Worm (Caenorhabditis elegans) whole organism, L3 larva: ENCODE measurements around the gene srw-11.
A peak's percentile ranks its signal among the peaks of the same experiment; 100 is the strongest.
"Not testable (repeated sequence)": the region's sequence is repeated elsewhere in the genome, so short reads cannot be mapped to it uniquely, and the experiment has no call there.

Source experiments
- ceh-82 ChIP-seq: fragments of 150-350 bp; optimal IDR thresholded peaks from 2 replicates; lab custom pipeline; 2014; ENCODE audit warnings: missing biosample characterization, missing genetic modification characterization
- ceh-9 ChIP-seq: sonication (generic microtip); optimal IDR thresholded peaks from 2 replicates; lab custom pipeline; 2018; ENCODE audit warnings: missing biosample characterization, missing genetic modification characterization
- daf-12 ChIP-seq: fragments of 150-350 bp; optimal IDR thresholded peaks from 2 replicates; lab custom pipeline; 2014; ENCODE audit warnings: missing biosample characterization, missing genetic modification reagents, missing genetic modification characterization
- egl-27 ChIP-seq: sonication (generic microtip); optimal IDR thresholded peaks from 4 replicates; lab custom pipeline; 2017; ENCODE audit warnings: missing biosample characterization, missing genetic modification reagents, missing genetic modification characterization
- egl-5 ChIP-seq: fragments of 150-350 bp; optimal IDR thresholded peaks from 2 replicates; lab custom pipeline; 2017; ENCODE audit warnings: missing biosample characterization, missing genetic modification reagents, missing genetic modification characterization, inconsistent platforms
- elt-1 ChIP-seq: fragments of 150-350 bp; optimal IDR thresholded peaks from 2 replicates; lab custom pipeline; 2014; ENCODE audit warnings: missing biosample characterization, missing genetic modification characterization
- elt-2 ChIP-seq: sonication (generic microtip); optimal IDR thresholded peaks from 2 replicates; lab custom pipeline; 2016; ENCODE audit warnings: missing genetic modification reagents, mild to moderate bottlenecking, missing genetic modification characterization, missing compliant biosample characterization
- elt-3 ChIP-seq, 3 experiments: fragments of 150-350 bp in 1 of 3; sonication (generic microtip) in 2 of 3; optimal IDR thresholded peaks; 2 replicates in 2 of 3; 4 replicates in 1 of 3; lab custom pipeline; 2014 to 2017; ENCODE audit warnings: missing biosample characterization in 3 of 3, missing genetic modification characterization in 3 of 3
- fkh-2 ChIP-seq: fragments of 150-350 bp; optimal IDR thresholded peaks from 2 replicates; lab custom pipeline; 2014; ENCODE audit warnings: missing biosample characterization, missing genetic modification reagents, missing genetic modification characterization
- hmg-11 ChIP-seq: sonication (generic microtip); optimal IDR thresholded peaks from 2 replicates; lab custom pipeline; 2016; ENCODE audit warnings: missing genetic modification characterization, missing compliant biosample characterization
- jun-1 ChIP-seq: fragments of 150-350 bp; optimal IDR thresholded peaks from 2 replicates; lab custom pipeline; 2014; ENCODE audit warnings: missing biosample characterization, missing genetic modification reagents, missing genetic modification characterization
- lin-15B ChIP-seq: fragments of 150-350 bp; optimal IDR thresholded peaks from 2 replicates; lab custom pipeline; 2014; ENCODE audit warnings: missing biosample characterization, missing genetic modification characterization
- lsy-12 ChIP-seq: sonication (generic microtip); optimal IDR thresholded peaks from 2 replicates; lab custom pipeline; 2016; ENCODE audit warnings: mild to moderate bottlenecking, missing genetic modification characterization, missing compliant biosample characterization
- nfya-1 ChIP-seq: sonication (generic microtip); optimal IDR thresholded peaks from 2 replicates; lab custom pipeline; 2017; ENCODE audit warnings: missing genetic modification characterization, mild to moderate bottlenecking, missing compliant biosample characterization, antibody characterized with exemption, moderate library complexity; ENCODE audit not compliant: insufficient read depth
- nhr-11 ChIP-seq: fragments of 150-350 bp; optimal IDR thresholded peaks from 2 replicates; lab custom pipeline; 2014; ENCODE audit warnings: missing biosample characterization, missing genetic modification characterization
- nhr-12 ChIP-seq: fragments of 150-350 bp; optimal IDR thresholded peaks from 2 replicates; lab custom pipeline; 2014; ENCODE audit warnings: missing biosample characterization, missing genetic modification characterization
- nhr-23 ChIP-seq: fragments of 150-350 bp; optimal IDR thresholded peaks from 2 replicates; lab custom pipeline; 2014; ENCODE audit warnings: missing biosample characterization, missing genetic modification reagents, missing genetic modification characterization
- nhr-237 ChIP-seq: fragments of 150-350 bp; optimal IDR thresholded peaks from 2 replicates; lab custom pipeline; 2014; ENCODE audit warnings: missing biosample characterization, missing genetic modification characterization
- nhr-25 ChIP-seq: sonication (generic microtip); optimal IDR thresholded peaks from 2 replicates; lab custom pipeline; 2017; ENCODE audit warnings: missing biosample characterization, missing genetic modification characterization
- nhr-28 ChIP-seq: fragments of 150-350 bp; optimal IDR thresholded peaks from 2 replicates; lab custom pipeline; 2014; ENCODE audit warnings: missing biosample characterization, missing genetic modification characterization
- nhr-43 ChIP-seq: sonication (generic microtip); optimal IDR thresholded peaks from 2 replicates; lab custom pipeline; 2016; ENCODE audit warnings: mild to moderate bottlenecking, missing genetic modification characterization, missing compliant biosample characterization; ENCODE audit not compliant: poor library complexity, severe bottlenecking
- nhr-67 ChIP-seq: fragments of 150-350 bp; optimal IDR thresholded peaks from 2 replicates; lab custom pipeline; 2014; ENCODE audit warnings: missing biosample characterization, missing genetic modification characterization
- nhr-77 ChIP-seq: fragments of 150-350 bp; optimal IDR thresholded peaks from 2 replicates; lab custom pipeline; 2014; ENCODE audit warnings: missing biosample characterization, missing genetic modification characterization
- sea-2 ChIP-seq: fragments of 150-350 bp; sonication (generic microtip); optimal IDR thresholded peaks from 4 replicates; lab custom pipeline; 2014; ENCODE audit warnings: missing biosample characterization, missing genetic modification reagents, missing genetic modification characterization
- snpc-4 ChIP-seq: fragments of 150-350 bp; optimal IDR thresholded peaks from 2 replicates; lab custom pipeline; 2014; ENCODE audit warnings: missing biosample characterization, missing genetic modification characterization
- tbx-2 ChIP-seq: sonication (generic microtip); optimal IDR thresholded peaks from 2 replicates; lab custom pipeline; 2016; ENCODE audit warnings: mild to moderate bottlenecking, missing genetic modification characterization, missing compliant biosample characterization
- unc-39 ChIP-seq: sonication (generic microtip); optimal IDR thresholded peaks from 4 replicates; lab custom pipeline; 2017; ENCODE audit warnings: missing biosample characterization, missing genetic modification characterization
- zag-1 ChIP-seq: fragments of 150-350 bp; optimal IDR thresholded peaks from 2 replicates; lab custom pipeline; 2014; ENCODE audit warnings: missing biosample characterization, missing genetic modification characterization
- ztf-4 ChIP-seq: fragments of 150-350 bp; optimal IDR thresholded peaks from 2 replicates; lab custom pipeline; 2014; ENCODE audit warnings: missing biosample characterization, missing genetic modification characterization

srw-11 gene

DNA sequence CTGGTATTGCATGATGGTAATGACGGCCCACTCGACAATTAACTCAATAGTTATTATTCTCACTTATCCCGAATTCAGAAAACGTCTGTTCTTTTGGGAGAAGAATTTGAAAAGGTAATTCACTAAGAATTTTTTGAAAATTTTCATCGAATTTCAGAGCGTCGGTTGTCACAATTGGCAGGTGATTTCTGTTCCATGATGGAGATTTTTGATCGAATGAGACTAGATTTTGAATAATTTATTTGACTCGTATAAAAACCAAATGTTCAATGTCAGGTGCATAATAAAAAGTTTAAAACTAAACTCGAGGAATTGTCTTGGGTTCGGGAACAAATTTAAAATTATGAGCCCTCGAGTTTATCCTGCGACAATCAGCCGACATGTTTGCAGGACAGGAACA, 23.4 kb downstream of the srw-11 start, which contains the start of gene sri-25:
TSS of gene sri-25 (plus strand) at position 301 of the 400 bp plus-strand sequence.
- TF ChIP-seq nhr-12 (tag; lab: Kevin White, UChicago) (no peak), lsy-12 (tag; lab: Kevin White, UChicago) (no peak), tbx-2 (no peak), jun-1 (tag; lab: Kevin White, UChicago) (no peak)

DNA sequence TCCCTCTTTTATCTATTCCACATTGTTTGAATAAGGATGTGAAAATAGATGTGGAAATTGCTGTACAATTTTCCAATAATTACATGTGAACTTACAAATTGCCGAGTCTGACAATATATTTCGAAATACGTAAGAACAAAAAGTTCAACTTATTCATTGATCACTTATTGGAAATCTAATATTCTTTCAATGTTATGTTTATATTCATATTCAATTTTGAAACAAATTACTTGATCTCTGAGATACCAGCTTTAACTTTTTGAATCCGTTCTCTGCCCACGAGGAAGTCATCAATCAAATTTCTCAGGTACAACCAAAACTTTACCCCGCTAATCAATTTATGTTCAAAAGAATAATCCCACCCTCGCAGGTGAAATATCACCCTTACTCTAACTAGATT, 24.9 kb downstream of the srw-11 start, which contains the start of gene sri-26:
TSS of gene sri-26 (plus strand) at position 301 of the 400 bp plus-strand sequence.
- TF ChIP-seq nhr-43 (tag; lab: Kevin White, UChicago); nhr-67 (tag; lab: Kevin White, UChicago); hmg-11: not testable (repeated sequence)

DNA sequence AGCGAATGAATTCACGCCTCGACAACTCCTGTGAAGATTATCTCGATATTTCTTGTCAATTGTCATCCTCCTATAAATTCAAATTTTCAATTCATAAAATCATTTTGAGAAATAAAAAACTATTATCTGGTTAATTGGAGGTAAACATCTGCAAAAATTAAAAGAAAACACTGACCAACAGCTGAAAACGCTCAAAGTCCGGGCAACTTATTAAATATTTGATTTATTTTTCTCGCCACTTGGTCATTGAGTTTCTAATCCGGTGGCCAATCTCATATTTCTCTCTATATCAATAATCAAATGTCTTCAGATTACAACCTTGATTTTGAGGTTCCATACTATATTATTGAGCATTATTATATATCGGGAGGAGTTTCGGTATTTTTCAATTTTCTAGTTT, 28.2 kb downstream of the srw-11 start, which contains the start of gene sri-24:
TSS of gene sri-24 (plus strand) at position 301 of the 400 bp plus-strand sequence.
- TF ChIP-seq jun-1 (tag; lab: Kevin White, UChicago); zag-1; elt-3 (tag; optimal IDR thresholded peaks at IDR 0.05; lab: Kevin White, UChicago): not testable (repeated sequence)

DNA sequence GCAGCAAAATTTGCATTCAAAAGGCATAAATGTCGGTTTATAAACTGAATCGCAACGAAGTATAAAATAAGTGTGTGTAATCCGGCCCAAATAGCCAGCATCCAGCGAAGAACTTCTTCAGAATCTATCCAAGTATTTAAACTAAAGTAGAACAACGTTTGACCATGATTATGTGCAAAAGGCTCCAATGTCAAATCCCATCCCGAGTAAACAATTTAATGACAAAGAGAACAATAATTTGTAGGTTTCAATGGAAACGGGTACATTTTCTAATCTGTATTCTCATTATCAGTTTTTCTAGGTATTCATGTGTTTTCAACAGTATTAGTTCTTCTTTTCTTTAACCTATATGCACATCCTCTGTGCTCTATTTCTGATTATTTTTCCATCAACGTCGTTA, 32.4 kb downstream of the srw-11 start, which contains the start of gene C41G6.12:
TSS of gene C41G6.12 (minus strand) at position 101 of the 400 bp plus-strand sequence.
- TF ChIP-seq snpc-4, lin-15B, egl-5 (tag; lab: Kevin White, UChicago): not testable (repeated sequence)
- TF ChIP-seq, all 47 proteins: peak for 0; not testable (repeated sequence) for 47

DNA sequence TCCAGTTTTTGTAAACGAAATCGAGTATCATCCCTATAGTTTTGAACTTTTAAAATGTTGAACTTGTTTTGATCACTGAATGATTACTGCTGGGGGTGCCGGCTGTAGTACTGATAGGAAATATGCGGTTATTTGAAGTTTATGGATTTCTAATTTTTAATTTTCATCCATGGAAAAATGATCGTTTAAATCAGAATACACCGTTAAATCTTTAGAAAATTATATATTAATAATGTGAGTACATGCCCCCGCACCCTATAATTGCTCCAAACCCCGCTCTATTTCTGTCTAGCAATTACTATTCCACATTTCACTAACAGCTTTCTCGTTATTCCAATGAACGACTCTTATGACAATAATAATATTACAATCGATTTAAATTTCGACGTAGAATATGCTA, 40.3 kb downstream of the srw-11 start, which contains the start of gene Y75B12B.10:
TSS of gene Y75B12B.10 (plus strand) at position 301 of the 400 bp plus-strand sequence.
- TF ChIP-seq sea-2 (GFP tag; lab: Kevin White, UChicago) (no peak), nhr-77 (tag; lab: Kevin White, UChicago) (no peak), nhr-25 (tag; lab: Kevin White, UChicago) (no peak), nhr-23 (no peak), nhr-11 (no peak), jun-1 (tag; lab: Kevin White, UChicago) (no peak), egl-27 (no peak), nhr-237 (tag; lab: Kevin White, UChicago) (no peak), elt-3 (tag; optimal IDR thresholded peaks at IDR 0.05; lab: Kevin White, UChicago) (no peak), ztf-4 (tag; lab: Kevin White, UChicago) (no peak), lin-15B (tag; lab: Kevin White, UChicago) (no peak), nhr-12 (tag; lab: Kevin White, UChicago) (no peak), nfya-1 (tag; lab: Kevin White, UChicago) (no peak), elt-2 (tag; lab: Kevin White, UChicago) (no peak), fkh-2 (tag; lab: Kevin White, UChicago) (no peak)

DNA sequence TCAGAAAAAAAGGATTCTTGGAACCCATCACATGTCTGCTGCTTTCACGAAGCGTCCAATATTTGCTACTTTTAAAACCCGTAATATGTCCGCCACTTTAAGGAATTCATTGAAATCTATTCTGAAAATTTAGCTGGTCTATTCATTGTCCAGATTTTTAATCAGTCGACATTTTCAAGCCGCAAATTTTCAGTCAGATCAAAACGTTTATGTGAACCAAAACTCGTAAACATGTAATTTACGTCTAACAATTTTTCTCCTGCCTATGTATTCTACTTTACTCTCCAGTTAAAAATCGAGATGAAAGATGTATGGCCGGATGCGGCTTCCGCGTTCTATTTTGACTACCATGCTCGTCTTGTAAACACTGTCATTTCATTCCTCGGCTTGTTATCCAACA, 42.2 kb downstream of the srw-11 start, which contains the start of gene srw-1:
TSS of gene srw-1 (plus strand) at position 301 of the 400 bp plus-strand sequence.
- no peak for TF ChIP-seq elt-3 (tag; optimal IDR thresholded peaks at IDR 0.05; lab: Kevin White, UChicago)
- TF ChIP-seq elt-2 (tag; lab: Kevin White, UChicago): peak; percentile 1

DNA sequence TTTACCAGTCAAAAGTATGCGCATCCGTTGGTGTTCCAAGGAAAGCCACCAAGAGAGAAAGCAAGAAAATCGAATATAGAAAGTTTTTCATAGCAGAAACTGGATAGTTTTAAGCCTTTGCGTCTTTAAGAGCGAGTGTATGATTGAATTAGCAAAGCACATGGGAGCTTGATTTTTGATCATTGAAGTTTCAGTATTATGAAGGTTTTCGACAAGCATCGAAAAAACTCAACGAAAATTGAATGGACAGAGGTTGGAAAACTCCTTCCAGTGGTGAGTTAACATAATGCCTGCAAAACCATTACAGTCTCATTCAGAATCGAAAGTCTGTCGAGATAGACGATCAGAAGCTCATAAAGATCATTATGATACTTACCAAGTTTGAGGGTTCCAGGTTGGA, 46.2 kb downstream of the srw-11 start, which contains the start of gene Y75B12B.13:
TSS of gene Y75B12B.13 (minus strand) at position 101 of the 400 bp plus-strand sequence.
- no peak for TF ChIP-seq elt-2 (tag; lab: Kevin White, UChicago)
- TF ChIP-seq daf-12: no peak
- no peak for TF ChIP-seq egl-27
- no peak for TF ChIP-seq nhr-12 (tag; lab: Kevin White, UChicago)
- TF ChIP-seq nhr-237 (tag; lab: Kevin White, UChicago): no peak
- no peak for TF ChIP-seq nhr-25 (tag; lab: Kevin White, UChicago)
- TF ChIP-seq ceh-82 (tag; lab: Kevin White, UChicago): no peak
- no peak for TF ChIP-seq unc-39 (tag; lab: Kevin White, UChicago)
- TF ChIP-seq elt-3 (tag; optimal IDR thresholded peaks at IDR 0.05; lab: Kevin White, UChicago): no peak
- TF ChIP-seq fkh-2 (tag; lab: Kevin White, UChicago): no peak
- no peak for TF ChIP-seq nhr-43 (tag; lab: Kevin White, UChicago)
- no peak for TF ChIP-seq ztf-4 (tag; lab: Kevin White, UChicago)
- no peak for TF ChIP-seq ceh-9 (tag; lab: Kevin White, UChicago)
- no peak for TF ChIP-seq tbx-2
- no peak for TF ChIP-seq nhr-28 (tag; lab: Kevin White, UChicago)
- no peak for TF ChIP-seq elt-1 (tag; lab: Kevin White, UChicago)
